Worm (Caenorhabditis elegans): ENCODE measurements around the gene srlf-2.

- TF ChIP-seq nhr-77 (tag; optimal IDR thresholded peaks at IDR 0.05) = peak; percentile 57
- no peak for TF ChIP-seq sea-2 (GFP tag; optimal IDR thresholded peaks at IDR 0.05)
- TF ChIP-seq lin-15B (tag; optimal IDR thresholded peaks at IDR 0.05) = no peak
Observed at ce11 chrIV:8527598-8528012, 37.6 kb downstream of the srlf-2 start.
